Fruit fly (Drosophila melanogaster) whole organism, embryonic: ENCODE results near the gene CG43954.

Experiments
- Adf1 ChIP-seq: fragments of 200-800 bp; sonication (Bioruptor generic); IDR thresholded peaks from 2 replicates; pipeline ENCODE4 v1.3.6; 2022; ENCODE audit warnings: missing biosample characterization, missing genetic modification characterization
- Atf6 ChIP-seq: fragments of 200-800 bp; sonication (Bioruptor generic); IDR thresholded peaks from 2 replicates; pipeline ENCODE4 v1.3.6; 2022; ENCODE audit warnings: missing biosample characterization, missing genetic modification characterization
- CG12071 ChIP-seq: fragments of 200-800 bp; sonication (Bioruptor generic); optimal IDR thresholded peaks from 3 replicates; lab custom pipeline; 2018; ENCODE audit warnings: missing biosample characterization, mild to moderate bottlenecking, missing genetic modification characterization
- CG12236 ChIP-seq: fragments of 200-800 bp; sonication (Bioruptor generic); optimal IDR thresholded peaks from 2 replicates; lab custom pipeline; 2016; ENCODE audit warnings: missing biosample characterization, missing genetic modification characterization
- CG13287 ChIP-seq: fragments of 200-800 bp; sonication (Bioruptor generic); IDR thresholded peaks from 2 replicates; pipeline ENCODE4 v1.3.6; 2022; ENCODE audit warnings: missing biosample characterization, missing genetic modification characterization; ENCODE audit not compliant: partially characterized antibody
- CG13624 ChIP-seq: fragments of 200-800 bp; sonication (Bioruptor generic); optimal IDR thresholded peaks from 2 replicates; lab custom pipeline; 2016; ENCODE audit warnings: missing biosample characterization, missing genetic modification characterization
- CG16779 ChIP-seq: fragments of 200-800 bp; sonication (Bioruptor generic); IDR thresholded peaks from 2 replicates; pipeline ENCODE4 v1.3.6; 2022; ENCODE audit warnings: missing biosample characterization, missing genetic modification characterization
- CG2875 ChIP-seq: fragments of 200-800 bp; sonication (Bioruptor generic); optimal IDR thresholded peaks from 2 replicates; lab custom pipeline; 2017; ENCODE audit warnings: missing biosample characterization, mild to moderate bottlenecking, missing genetic modification characterization, missing genetic modification reagents
- CG32772 ChIP-seq: fragments of 200-800 bp; sonication (Bioruptor generic); IDR thresholded peaks from 2 replicates; pipeline ENCODE4 v1.3.6; 2022; ENCODE audit warnings: missing biosample characterization, missing genetic modification characterization
- CG3407 ChIP-seq: fragments of 200-800 bp; sonication (Bioruptor generic); optimal IDR thresholded peaks from 2 replicates; lab custom pipeline; 2018; ENCODE audit warnings: missing biosample characterization, mild to moderate bottlenecking, missing genetic modification characterization
- CG34422 ChIP-seq: fragments of 200-800 bp; sonication (Bioruptor generic); IDR thresholded peaks from 3 replicates; pipeline ENCODE4 v1.3.6; 2022; ENCODE audit warnings: missing biosample characterization, missing genetic modification characterization
- CG4282 ChIP-seq: fragments of 200-800 bp; sonication (Bioruptor generic); optimal IDR thresholded peaks from 2 replicates; lab custom pipeline; 2016; ENCODE audit warnings: missing biosample characterization, missing genetic modification characterization
- CG4360 ChIP-seq: fragments of 200-800 bp; sonication (Bioruptor generic); IDR thresholded peaks from 2 replicates; pipeline ENCODE4 v1.3.6; 2022; ENCODE audit warnings: missing biosample characterization, missing genetic modification characterization
- CG6254 ChIP-seq: fragments of 200-800 bp; sonication (Bioruptor generic); optimal IDR thresholded peaks from 3 replicates; lab custom pipeline; 2017; ENCODE audit warnings: mild to moderate bottlenecking, missing biosample characterization, missing genetic modification reagents, missing genetic modification characterization
- CG6689 ChIP-seq: fragments of 200-800 bp; sonication (Bioruptor generic); IDR thresholded peaks from 2 replicates; pipeline ENCODE4 v1.3.6; 2022; ENCODE audit warnings: missing biosample characterization, missing genetic modification characterization
- CG6854 ChIP-seq: fragments of 200-800 bp; sonication (Bioruptor generic); optimal IDR thresholded peaks from 3 replicates; lab custom pipeline; 2017; ENCODE audit warnings: missing biosample characterization, mild to moderate bottlenecking, missing genetic modification characterization
- D19A ChIP-seq: fragments of 200-800 bp; optimal IDR thresholded peaks from 3 replicates; lab custom pipeline; 2019; ENCODE audit warnings: missing biosample characterization, mild to moderate bottlenecking, missing genetic modification characterization, moderate library complexity
- D19B ChIP-seq: fragments of 200-800 bp; sonication (Bioruptor generic); optimal IDR thresholded peaks from 2 replicates; lab custom pipeline; 2017; ENCODE audit warnings: missing biosample characterization, mild to moderate bottlenecking, missing genetic modification characterization
- E2f2 ChIP-seq: fragments of 200-800 bp; sonication (Bioruptor generic); IDR thresholded peaks from 2 replicates; pipeline ENCODE4 v1.3.6; 2022; ENCODE audit warnings: missing biosample characterization, missing genetic modification characterization
- Eip74EF ChIP-seq, 2 experiments: fragments of 200-800 bp in 1 of 2; fragments of >200 bp in 1 of 2; sonication (Bioruptor generic) in 1 of 2; optimal IDR thresholded peaks; 2 replicates each; lab custom pipeline; 2017 to 2019; ENCODE audit warnings: missing biosample characterization in 2 of 2, missing genetic modification characterization in 2 of 2, mild to moderate bottlenecking in 1 of 2, moderate library complexity in 1 of 2
- H15 ChIP-seq: fragments of 200-800 bp; sonication (Bioruptor generic); IDR thresholded peaks from 3 replicates; pipeline ENCODE4 v1.3.6; 2022; ENCODE audit warnings: missing biosample characterization, missing genetic modification characterization
- HLH4C ChIP-seq: fragments of 200-800 bp; sonication (Bioruptor generic); IDR thresholded peaks from 3 replicates; pipeline ENCODE4 v1.3.6; 2022; ENCODE audit warnings: missing biosample characterization, missing genetic modification characterization; ENCODE audit not compliant: partially characterized antibody
- Hmr ChIP-seq: fragments of 200-800 bp; sonication (Bioruptor generic); optimal IDR thresholded peaks from 3 replicates; lab custom pipeline; 2017; ENCODE audit warnings: mild to moderate bottlenecking, missing biosample characterization, missing genetic modification reagents, missing genetic modification characterization
- Lim3 ChIP-seq: fragments of 200-800 bp; sonication (Bioruptor generic); IDR thresholded peaks from 2 replicates; pipeline ENCODE4 v1.3.6; 2022; ENCODE audit warnings: missing biosample characterization, missing genetic modification characterization
- Meics ChIP-seq: fragments of 200-800 bp; sonication (Bioruptor generic); optimal IDR thresholded peaks from 2 replicates; lab custom pipeline; 2017; ENCODE audit warnings: missing biosample characterization, mild to moderate bottlenecking, missing genetic modification characterization
- Neu2 ChIP-seq: fragments of 200-800 bp; sonication (Bioruptor generic); optimal IDR thresholded peaks from 3 replicates; lab custom pipeline; 2016; ENCODE audit warnings: missing biosample characterization, missing genetic modification characterization, borderline replicate concordance
- Pdp1 ChIP-seq, 2 experiments: fragments of 200-800 bp; sonication (Bioruptor generic); optimal IDR thresholded peaks; 3 replicates each; lab custom pipeline; 2016; ENCODE audit warnings: missing biosample characterization in 2 of 2, missing genetic modification characterization in 2 of 2, mild to moderate bottlenecking in 1 of 2, moderate library complexity in 1 of 2
- Six4 ChIP-seq: fragments of 200-800 bp; sonication (Bioruptor generic); optimal IDR thresholded peaks from 2 replicates; lab custom pipeline; 2016; ENCODE audit warnings: missing biosample characterization, missing genetic modification characterization
- YL-1 ChIP-seq: fragments of 200-800 bp; sonication (Bioruptor generic); optimal IDR thresholded peaks from 3 replicates; lab custom pipeline; 2017; ENCODE audit warnings: missing biosample characterization, mild to moderate bottlenecking, missing genetic modification characterization
- cg ChIP-seq: fragments of 200-800 bp; sonication (Bioruptor generic); optimal IDR thresholded peaks from 3 replicates; lab custom pipeline; 2019; ENCODE audit warnings: missing biosample characterization, mild to moderate bottlenecking, missing genetic modification characterization, moderate library complexity
- ci ChIP-seq: fragments of 200-800 bp; sonication (Bioruptor generic); IDR thresholded peaks from 3 replicates; pipeline ENCODE4 v1.3.6; 2022; ENCODE audit warnings: missing biosample characterization, missing genetic modification characterization
- crc ChIP-seq: fragments of 200-800 bp; sonication (Bioruptor generic); optimal IDR thresholded peaks from 2 replicates; lab custom pipeline; 2016; ENCODE audit warnings: missing biosample characterization, missing genetic modification characterization
- dpn ChIP-seq, 2 experiments: fragments of 200-800 bp; sonication (Bioruptor generic); optimal IDR thresholded peaks; 3 replicates each; lab custom pipeline; 2016; ENCODE audit warnings: missing biosample characterization in 2 of 2, missing genetic modification characterization in 2 of 2
- ems ChIP-seq: fragments of 200-800 bp; sonication (Bioruptor generic); optimal IDR thresholded peaks from 3 replicates; lab custom pipeline; 2016; ENCODE audit warnings: missing biosample characterization, missing genetic modification characterization
- gce ChIP-seq: fragments of 200-800 bp; sonication (Bioruptor generic); IDR thresholded peaks from 3 replicates; pipeline ENCODE4 v1.3.6; 2022; ENCODE audit warnings: missing biosample characterization, missing genetic modification characterization
- grau ChIP-seq: fragments of 200-800 bp; optimal IDR thresholded peaks from 3 replicates; lab custom pipeline; 2019; ENCODE audit warnings: missing biosample characterization, mild to moderate bottlenecking, missing genetic modification characterization, moderate library complexity
- gsb-n ChIP-seq: fragments of 200-800 bp; sonication (Bioruptor generic); optimal IDR thresholded peaks from 3 replicates; lab custom pipeline; 2018; ENCODE audit warnings: missing biosample characterization, mild to moderate bottlenecking, missing genetic modification characterization
- ken ChIP-seq: fragments of 200-800 bp; sonication (Bioruptor generic); IDR thresholded peaks from 3 replicates; pipeline ENCODE4 v1.3.6; 2022; ENCODE audit warnings: missing biosample characterization, missing genetic modification characterization
- knrl ChIP-seq: fragments of 200-800 bp; sonication (Bioruptor generic); IDR thresholded peaks from 3 replicates; pipeline ENCODE4 v1.3.6; 2022; ENCODE audit warnings: missing biosample characterization, missing genetic modification characterization; ENCODE audit not compliant: partially characterized antibody
- nmo ChIP-seq: fragments of 200-800 bp; sonication (Bioruptor generic); optimal IDR thresholded peaks from 2 replicates; lab custom pipeline; 2018; ENCODE audit warnings: missing biosample characterization, mild to moderate bottlenecking, missing genetic modification characterization, moderate library complexity
- pho ChIP-seq: fragments of 200-800 bp; sonication (Bioruptor generic); optimal IDR thresholded peaks from 2 replicates; lab custom pipeline; 2016; ENCODE audit warnings: missing biosample characterization, missing genetic modification characterization
- pita ChIP-seq: fragments of 200-800 bp; sonication (Bioruptor generic); optimal IDR thresholded peaks from 2 replicates; lab custom pipeline; 2017; ENCODE audit warnings: missing biosample characterization, mild to moderate bottlenecking, missing genetic modification characterization
- pzg ChIP-seq: fragments of 200-800 bp; sonication (Bioruptor generic); optimal IDR thresholded peaks from 3 replicates; lab custom pipeline; 2018; ENCODE audit warnings: missing biosample characterization, mild to moderate bottlenecking, missing genetic modification characterization, moderate library complexity
- seq ChIP-seq: fragments of 200-800 bp; sonication (Bioruptor generic); IDR thresholded peaks from 2 replicates; pipeline ENCODE4 v1.3.6; 2022; ENCODE audit warnings: missing biosample characterization, missing genetic modification characterization
- so ChIP-seq: fragments of 200-800 bp; sonication (Bioruptor generic); IDR thresholded peaks from 3 replicates; pipeline ENCODE4 v1.3.6; 2022; ENCODE audit warnings: missing biosample characterization, missing genetic modification characterization
- tin ChIP-seq: fragments of 200-800 bp; sonication (Bioruptor generic); optimal IDR thresholded peaks from 3 replicates; lab custom pipeline; 2016; ENCODE audit warnings: missing biosample characterization, missing genetic modification characterization
- trh ChIP-seq: fragments of 200-800 bp; sonication (Bioruptor generic); optimal IDR thresholded peaks from 2 replicates; lab custom pipeline; 2016; ENCODE audit warnings: missing biosample characterization, missing genetic modification characterization
- zen ChIP-seq: fragments of 200-800 bp; sonication (Bioruptor generic); optimal IDR thresholded peaks from 3 replicates; lab custom pipeline; 2018; ENCODE audit warnings: missing biosample characterization, mild to moderate bottlenecking, missing genetic modification characterization, moderate library complexity

Gene CG43954

dm6 chr3L:16661167-16662109 is 50.0 kb downstream of the CG43954 start, which contains the start of gene Baldspot (continued):
- TF ChIP-seq Lim3 (GFP tag; lab: Robert Waterston, UW) (no peak), Meics (GFP tag; lab: Kevin White, UChicago) (peak; percentile 91), CG6854 (GFP tag; lab: Kevin White, UChicago) (peak; percentile 76), CG13624 (GFP tag; lab: Kevin White, UChicago) (peak; percentile 67), CG4282 (peak; percentile 97), Pdp1 (GFP tag; optimal IDR thresholded peaks at IDR 0.05; lab: Kevin White, UChicago) (peak; percentile 88 to 89), CG6254 (GFP tag; lab: Kevin White, UChicago) (peak; percentile 80), gce (GFP tag; lab: Robert Waterston, UW) (peak; percentile 25; the same call in 1 of the 3 replicates), ken (GFP tag; lab: Robert Waterston, UW) (0 out of 3 replicates have a peak, but pooled peaks have one; percentile 45), gsb-n (tag; lab: Kevin White, UChicago) (peak; percentile 71), grau (tag; lab: Kevin White, UChicago) (peak; percentile 52), Six4 (peak; percentile 50), pita (peak; percentile 30), YL-1 (GFP tag; lab: Kevin White, UChicago) (peak; percentile 25), HLH4C (GFP tag; lab: Robert Waterston, UW) (peak; percentile 56), crc (GFP tag; lab: Kevin White, UChicago) (peak; percentile 83), Neu2 (GFP tag; lab: Kevin White, UChicago) (peak; percentile 73), CG3407 (GFP tag; lab: Kevin White, UChicago) (peak; percentile 47), trh (GFP tag; lab: Kevin White, UChicago) (peak; percentile 45), Atf6 (GFP tag; lab: Robert Waterston, UW) (peak; percentile 50; the same call in 1 of the 2 replicates), CG6689 (GFP tag; lab: Robert Waterston, UW) (peak; percentile 69), Hmr (GFP tag; lab: Kevin White, UChicago) (peak; percentile 83), seq (GFP tag; lab: Robert Waterston, UW) (no peak), CG16779 (GFP tag; lab: Robert Waterston, UW) (no peak), CG2875 (GFP tag; lab: Kevin White, UChicago) (peak; percentile 31), CG12236 (GFP tag; lab: Kevin White, UChicago) (no peak), CG32772 (peak; percentile 41; the same call in 1 of the 2 replicates), CG4360 (GFP tag; lab: Robert Waterston, UW) (no peak), H15 (GFP tag; lab: Robert Waterston, UW) (no peak), CG34422 (GFP tag; lab: Robert Waterston, UW) (peak; percentile 82; the same call in 2 of the 3 replicates), nmo (peak; percentile 88), dpn (GFP tag; optimal IDR thresholded peaks at IDR 0.05; lab: Kevin White, UChicago) (peak; percentile 27 to 89), D19B (peak; percentile 86), CG13287 (GFP tag; lab: Robert Waterston, UW) (peak; percentile 79), Eip74EF (GFP tag; optimal IDR thresholded peaks at IDR 0.05; lab: Kevin White, UChicago) (peak in 1 of 2 experiments; percentile 48), cg (GFP tag; lab: Kevin White, UChicago) (peak; percentile 56), so (GFP tag; lab: Robert Waterston, UW) (peak; percentile 49; the same call in 1 of the 3 replicates), ci (GFP tag; lab: Robert Waterston, UW) (peak; percentile 86), knrl (GFP tag; lab: Robert Waterston, UW) (peak; percentile 63), D19A (tag; lab: Kevin White, UChicago) (peak; percentile 82), tin (GFP tag; lab: Kevin White, UChicago) (peak; percentile 75), Adf1 (GFP tag; lab: Robert Waterston, UW) (peak; percentile 76), ems (GFP tag; lab: Kevin White, UChicago) (peak; percentile 65), pho (GFP tag; lab: Kevin White, UChicago) (peak; percentile 52), CG12071 (GFP tag; lab: Kevin White, UChicago) (peak; percentile 83), pzg (GFP tag; lab: Kevin White, UChicago) (peak; percentile 95), zen (peak; percentile 57), E2f2 (GFP tag; lab: Robert Waterston, UW) (peak; percentile 74)
